Fruit fly (Drosophila melanogaster): Measurements from ENCODE around the gene CG31091.

Gene CG31091

DNA sequence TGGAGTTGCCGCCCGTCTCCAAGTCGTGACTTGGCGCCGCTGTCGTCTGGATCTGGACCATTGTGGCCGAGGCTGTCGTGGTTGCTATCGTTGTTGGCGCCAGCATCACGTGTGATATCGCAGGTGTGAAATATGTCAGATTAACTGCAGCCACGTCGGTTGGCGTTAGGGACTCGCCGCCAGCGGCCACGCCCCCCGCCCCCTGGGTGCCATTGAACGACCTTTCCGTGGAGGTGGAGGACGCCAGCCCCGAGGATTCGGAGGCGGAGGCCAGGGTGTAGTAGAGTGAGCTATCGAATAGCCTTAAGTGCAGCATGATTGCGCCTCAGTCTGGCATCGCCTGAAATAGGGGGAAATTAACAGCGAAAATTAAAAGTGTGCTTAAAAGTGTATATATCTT lies 41.6 kb downstream of the CG31091 start:
- TF ChIP-seq Myc (optimal IDR thresholded peaks at IDR 0.05) = no peak
- no peak for TF ChIP-seq h (optimal IDR thresholded peaks at IDR 0.05)

All from Kc167 (cell line).